Fruit fly (Drosophila melanogaster): ENCODE data around the gene CG5895.

The CG5895 gene

dm6 chr3L:16035185-16035584 is at the start of gene CG5895:
Gene CG5895, plus strand, starts transcription at chr3L:16035485.
- no peak for TF ChIP-seq noc (tag; optimal IDR thresholded peaks at IDR 0.05)

- no peak for TF ChIP-seq noc (tag; optimal IDR thresholded peaks at IDR 0.05)
Measured at dm6 chr3L:15987635-15988034, 47.6 kb upstream of the CG5895 start, which contains the start of gene PolD1. Gene PolD1, minus strand, starts transcription at chr3L:15987815.

- no peak for TF ChIP-seq noc (tag; optimal IDR thresholded peaks at IDR 0.05)
Measured at dm6 chr3L:15988039-15988546, 47.2 kb upstream of the CG5895 start, which contains the start of gene Hip14. Gene Hip14, plus strand, starts transcription at chr3L:15988236.

- TF ChIP-seq noc (tag; optimal IDR thresholded peaks at IDR 0.05): no peak
Measured at dm6 chr3L:15996019-15996418, 39.3 kb upstream of the CG5895 start.

dm6 chr3L:15998217-15998616 is 37.1 kb upstream of the CG5895 start:
- TF ChIP-seq noc (tag; optimal IDR thresholded peaks at IDR 0.05): no peak

dm6 chr3L:15999358-16000005 is 35.8 kb upstream of the CG5895 start:
- peak; percentile 52 for TF ChIP-seq noc (tag; optimal IDR thresholded peaks at IDR 0.05)

- TF ChIP-seq noc (tag; optimal IDR thresholded peaks at IDR 0.05): peak; percentile 98
Measured at dm6 chr3L:16001164-16001679, 34.1 kb upstream of the CG5895 start.

dm6 chr3L:16002116-16002716 is 33.1 kb upstream of the CG5895 start:
- TF ChIP-seq noc (tag; optimal IDR thresholded peaks at IDR 0.05): no peak

- peak; percentile 49 for TF ChIP-seq noc (tag; optimal IDR thresholded peaks at IDR 0.05)
Measured at dm6 chr3L:16004401-16005237, 30.7 kb upstream of the CG5895 start, which contains the start of the genes hzg and mRpS31. Gene hzg, minus strand, starts transcription at chr3L:16004736. Gene mRpS31, plus strand, starts transcription at chr3L:16005193.

- TF ChIP-seq noc (tag; optimal IDR thresholded peaks at IDR 0.05): no peak
Measured at dm6 chr3L:16010176-16010575, 25.1 kb upstream of the CG5895 start.

dm6 chr3L:16011319-16012210 is 23.7 kb upstream of the CG5895 start, which contains the start of gene mib1:
Gene mib1, minus strand, starts transcription at chr3L:16011812.
- TF ChIP-seq noc (tag; optimal IDR thresholded peaks at IDR 0.05): peak; percentile 54

dm6 chr3L:16012315-16012950 is 22.9 kb upstream of the CG5895 start:
- TF ChIP-seq noc (tag; optimal IDR thresholded peaks at IDR 0.05): no peak

- TF ChIP-seq noc (tag; optimal IDR thresholded peaks at IDR 0.05): no peak
Measured at dm6 chr3L:16013198-16013982, 21.9 kb upstream of the CG5895 start.

- peak; percentile 5 for TF ChIP-seq noc (tag; optimal IDR thresholded peaks at IDR 0.05)
Measured at dm6 chr3L:16014515-16014914, 20.8 kb upstream of the CG5895 start.
